Worm (Caenorhabditis elegans) whole organism, dauer: ENCODE data around the gene srab-9.

Source experiments
- unc-62 ChIP-seq: sonication (generic microtip); optimal IDR thresholded peaks from 2 replicates; lab custom pipeline; 2017; ENCODE audit warnings: missing biosample characterization, missing genetic modification reagents, missing genetic modification characterization

srab-9 gene

DNA sequence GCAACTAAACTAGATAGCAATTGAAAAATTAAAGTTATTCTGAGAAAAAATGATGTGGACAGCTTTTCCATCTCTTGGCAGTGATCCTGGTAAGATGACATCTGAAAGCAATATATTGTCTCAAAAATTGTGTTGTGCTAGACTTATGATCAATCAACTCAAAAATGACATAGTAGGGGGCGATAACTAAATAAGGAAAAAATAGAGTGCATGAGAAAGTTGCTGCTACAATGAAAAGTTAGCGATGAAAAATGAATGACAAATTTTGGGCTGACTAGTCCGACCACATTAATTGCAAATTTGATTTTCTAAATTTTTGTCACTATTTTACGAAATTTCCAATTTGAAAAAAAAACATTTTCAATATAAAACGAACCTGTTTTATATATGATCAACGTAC lies at the start of gene srab-9:
srab-9 (minus strand) TSS at position 101 of the 400 bp plus-strand sequence.
- no peak for TF ChIP-seq unc-62 (GFP tag; lab: Kevin White, UChicago)

DNA sequence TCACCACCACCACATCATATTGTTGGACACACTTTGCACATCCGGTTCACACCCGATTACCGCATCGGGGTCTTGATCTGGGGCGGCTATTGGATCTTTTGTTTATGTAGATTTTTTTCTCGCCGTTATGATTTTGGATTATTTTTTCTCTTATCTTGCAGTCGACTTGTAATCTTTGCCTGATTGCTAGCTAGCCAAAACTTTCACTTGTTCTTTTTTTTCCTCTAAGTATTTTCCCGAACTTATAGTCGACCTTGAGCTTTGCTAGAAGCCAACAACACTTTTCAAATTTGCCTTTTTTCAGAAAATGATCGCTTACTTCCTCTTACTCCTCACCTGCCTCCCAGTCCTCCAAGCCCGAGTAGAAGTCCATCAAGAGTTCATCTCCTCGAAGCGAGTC lies 47.0 kb upstream of the srab-9 start, which contains the start of gene lag-2:
lag-2 (plus strand) TSS at position 301 of the 400 bp plus-strand sequence.
- no peak for TF ChIP-seq unc-62 (GFP tag; lab: Kevin White, UChicago)

DNA sequence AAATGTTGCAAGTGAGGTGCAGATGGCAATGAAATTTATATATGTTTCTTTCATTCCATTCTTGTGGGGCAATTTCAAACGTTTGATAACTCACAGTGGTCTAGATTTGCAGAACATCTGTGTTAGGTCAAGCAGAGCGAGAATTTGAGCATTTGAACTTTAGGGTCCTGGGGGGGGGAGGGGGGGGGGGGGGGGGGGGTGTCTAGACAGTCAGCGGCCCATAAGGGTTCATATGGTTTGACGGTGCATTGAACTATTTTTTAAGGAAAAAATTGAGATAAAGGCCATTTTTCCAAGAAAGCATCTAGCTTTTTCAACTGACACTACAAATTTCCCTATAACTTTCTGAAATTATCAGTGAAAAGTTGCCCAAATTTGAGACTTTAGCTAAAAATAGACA lies 44.8 kb upstream of the srab-9 start:
- no peak for TF ChIP-seq unc-62 (GFP tag; lab: Kevin White, UChicago)

DNA sequence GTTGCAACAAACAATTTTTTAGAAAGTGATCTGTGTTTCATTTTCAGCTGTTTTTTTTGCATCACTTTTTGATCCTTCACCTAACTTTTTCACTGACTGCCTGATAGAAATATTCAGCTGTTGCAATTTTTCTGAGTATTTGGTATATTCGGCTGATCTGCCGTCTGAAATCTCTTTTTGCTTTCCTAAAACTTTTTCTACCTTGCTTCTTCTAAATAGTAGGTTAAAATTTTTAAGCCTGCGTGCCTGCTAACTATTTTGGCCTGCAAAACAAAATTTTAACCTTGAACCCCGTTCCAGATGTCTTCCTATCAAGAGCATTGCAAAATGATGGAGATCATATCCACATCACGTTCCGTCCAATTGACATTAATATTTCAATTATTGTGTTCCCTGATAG lies 35.1 kb upstream of the srab-9 start, which contains the start of gene srab-8:
srab-8 (plus strand) TSS at position 301 of the 400 bp plus-strand sequence.
- no peak for TF ChIP-seq unc-62 (GFP tag; lab: Kevin White, UChicago)

DNA sequence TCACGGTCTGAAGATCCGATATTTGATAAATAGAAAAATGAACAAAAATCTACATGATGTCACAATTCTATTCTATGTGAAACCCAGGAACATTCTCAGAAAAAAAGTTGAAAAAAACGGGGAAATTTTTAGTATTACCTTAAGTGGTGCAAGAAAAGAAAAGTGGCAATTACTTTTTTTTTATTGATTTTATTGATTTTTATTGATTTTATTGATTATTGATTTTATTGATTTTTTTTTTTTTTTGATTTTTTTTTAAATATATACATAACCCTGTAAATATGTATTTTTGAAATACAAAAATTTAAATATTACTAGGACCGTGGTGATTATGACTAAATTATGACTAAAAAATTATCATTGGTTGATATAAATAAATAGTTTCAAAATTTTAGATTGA lies 30.5 kb upstream of the srab-9 start:
- no peak for TF ChIP-seq unc-62 (GFP tag; lab: Kevin White, UChicago)

DNA sequence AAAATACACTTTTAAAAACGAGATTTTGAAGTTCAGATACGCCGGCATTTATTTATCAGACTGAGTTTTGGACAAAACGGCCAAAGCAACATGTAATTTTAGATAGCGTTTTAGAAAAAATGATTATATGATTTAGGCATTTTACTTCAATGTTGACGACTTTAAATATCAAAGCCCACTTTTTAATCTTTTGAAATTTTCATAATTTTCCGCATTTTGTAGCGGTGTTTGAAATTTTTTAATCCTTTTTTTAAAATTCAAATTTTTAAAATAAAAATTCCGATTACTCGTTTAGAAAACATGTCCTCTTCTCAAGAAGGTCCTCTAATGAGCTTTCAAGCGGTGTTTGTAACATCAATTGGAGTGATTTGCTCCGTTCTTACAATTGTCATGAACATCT lies 28.7 kb upstream of the srab-9 start, which contains the start of gene srbc-6:
srbc-6 (plus strand) TSS at position 301 of the 400 bp plus-strand sequence.
- no peak for TF ChIP-seq unc-62 (GFP tag; lab: Kevin White, UChicago)

DNA sequence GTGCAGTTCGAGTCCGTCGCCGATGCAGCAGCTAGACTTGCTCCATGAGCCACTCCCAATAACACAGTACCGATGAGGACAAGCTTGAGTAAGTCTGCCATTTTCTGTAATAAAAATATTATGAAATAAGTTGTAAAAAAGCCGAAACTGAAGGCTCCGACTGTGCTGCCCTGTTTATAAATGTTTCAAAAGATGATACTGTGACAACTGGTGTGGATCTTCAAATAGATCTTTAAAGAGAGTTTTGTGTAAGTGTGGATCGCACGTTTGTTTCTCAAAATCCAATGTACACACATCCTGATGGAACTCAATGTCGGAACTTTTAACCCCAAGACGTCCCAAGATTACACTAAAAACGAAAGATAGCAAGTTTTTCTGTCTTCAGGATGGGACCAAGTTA lies 27.6 kb upstream of the srab-9 start, which contains the start of gene C36C5.15:
C36C5.15 (minus strand) TSS at position 101 of the 400 bp plus-strand sequence.
- no peak for TF ChIP-seq unc-62 (GFP tag; lab: Kevin White, UChicago)

DNA sequence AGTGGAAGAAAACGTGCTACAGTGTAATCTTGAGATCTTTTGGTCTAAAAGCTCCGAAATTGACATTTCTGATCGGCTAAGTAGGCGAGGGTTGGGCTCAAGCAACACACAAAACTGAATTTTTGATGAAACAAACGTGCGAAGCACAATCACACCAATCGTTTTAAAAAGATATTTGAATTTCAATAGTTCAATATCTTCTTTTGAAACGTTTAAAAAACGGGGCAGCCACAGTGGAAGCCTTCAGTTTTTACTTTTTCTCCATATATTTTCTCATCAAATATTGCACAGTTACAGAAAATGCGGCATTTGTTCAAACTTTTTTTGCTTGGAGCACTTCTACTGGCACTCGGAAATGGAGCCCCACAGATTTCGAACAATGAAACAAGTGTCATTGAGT lies 25.2 kb upstream of the srab-9 start, which contains the start of gene C36C5.4:
C36C5.4 (plus strand) TSS at position 301 of the 400 bp plus-strand sequence.
- no peak for TF ChIP-seq unc-62 (GFP tag; lab: Kevin White, UChicago)

DNA sequence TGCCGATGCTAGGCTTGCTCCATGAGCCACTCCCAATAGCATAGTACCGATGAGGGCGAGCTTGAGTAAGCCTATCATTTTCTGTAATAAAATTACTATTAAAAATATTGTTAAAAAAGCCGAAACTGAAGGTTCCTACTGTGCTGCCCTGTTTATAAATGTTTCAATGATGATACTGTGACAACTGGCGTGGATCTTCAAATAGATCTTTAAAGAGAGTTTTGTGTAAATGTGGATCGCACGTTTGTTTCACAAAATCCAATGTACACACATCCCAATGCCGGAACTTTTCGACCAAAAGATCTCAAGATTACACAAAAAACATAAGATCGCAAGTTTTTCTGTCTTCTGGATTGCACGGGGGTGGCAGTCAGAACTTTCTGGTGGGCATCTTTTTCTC lies 24.3 kb upstream of the srab-9 start, which contains the start of gene C36C5.14:
C36C5.14 (minus strand) TSS at position 101 of the 400 bp plus-strand sequence.
- TF ChIP-seq unc-62 (GFP tag; lab: Kevin White, UChicago): no peak

DNA sequence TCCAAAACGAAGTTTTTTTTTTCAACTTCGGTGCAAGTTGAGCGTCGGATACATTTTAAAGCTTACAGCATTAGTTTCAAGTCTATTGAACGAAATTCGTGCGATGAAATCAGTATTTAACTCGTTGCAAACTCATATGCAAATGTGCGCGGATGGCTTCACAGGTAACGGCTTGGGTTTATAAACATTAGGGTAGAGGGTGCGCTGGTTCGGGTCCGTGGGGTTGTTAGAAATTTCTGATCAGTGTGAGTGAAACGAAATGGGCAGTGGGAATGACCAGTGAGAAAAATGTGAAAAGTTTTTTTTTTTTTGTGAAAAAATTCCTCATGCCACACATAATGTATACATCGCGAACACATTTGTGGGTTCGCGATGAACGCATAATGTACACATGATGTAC lies 22.1 kb upstream of the srab-9 start:
- TF ChIP-seq unc-62 (GFP tag; lab: Kevin White, UChicago): no peak

DNA sequence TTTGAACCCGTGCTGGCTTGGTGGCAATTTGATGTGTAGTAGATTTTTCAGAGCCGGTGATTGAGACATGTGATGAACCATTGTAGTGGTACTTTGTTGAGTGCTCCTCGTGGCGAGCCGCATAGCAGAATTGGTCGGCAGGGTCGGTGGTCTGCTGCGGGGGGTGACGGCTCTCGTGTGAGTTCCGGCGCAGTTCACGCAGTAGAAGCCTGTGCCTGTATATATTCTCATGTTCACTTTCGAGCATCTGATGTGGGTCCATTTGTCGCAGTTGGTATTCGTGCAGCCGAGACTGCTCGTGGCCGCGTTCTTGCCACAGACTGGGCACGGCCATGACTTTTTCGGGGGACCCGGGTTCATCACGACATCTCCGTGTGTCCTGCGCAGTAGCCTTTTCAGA lies 21.2 kb upstream of the srab-9 start:
- TF ChIP-seq unc-62 (GFP tag; lab: Kevin White, UChicago): no peak

DNA sequence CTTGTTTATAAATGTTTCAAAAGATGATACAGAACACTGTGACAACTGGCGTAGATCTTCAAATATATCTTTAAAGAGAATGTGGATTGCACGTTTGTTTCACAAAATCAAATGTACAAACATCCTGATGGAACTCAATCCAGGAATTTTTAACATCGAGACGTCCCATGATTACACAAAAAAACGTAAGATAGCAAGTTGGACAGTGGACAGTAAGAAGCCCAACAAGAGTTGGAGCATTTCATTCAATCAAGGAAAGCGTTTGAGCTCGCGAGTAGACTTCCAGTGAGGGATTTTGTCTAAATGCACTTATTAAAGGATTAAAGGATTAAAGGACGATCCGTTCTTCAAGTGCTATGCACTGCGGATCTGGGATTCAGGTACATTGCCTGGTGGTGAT lies 18.2 kb upstream of the srab-9 start, which contains the start of gene C36C5.12:
C36C5.12 (minus strand) TSS at position 101 of the 400 bp plus-strand sequence.
- no peak for TF ChIP-seq unc-62 (GFP tag; lab: Kevin White, UChicago)

DNA sequence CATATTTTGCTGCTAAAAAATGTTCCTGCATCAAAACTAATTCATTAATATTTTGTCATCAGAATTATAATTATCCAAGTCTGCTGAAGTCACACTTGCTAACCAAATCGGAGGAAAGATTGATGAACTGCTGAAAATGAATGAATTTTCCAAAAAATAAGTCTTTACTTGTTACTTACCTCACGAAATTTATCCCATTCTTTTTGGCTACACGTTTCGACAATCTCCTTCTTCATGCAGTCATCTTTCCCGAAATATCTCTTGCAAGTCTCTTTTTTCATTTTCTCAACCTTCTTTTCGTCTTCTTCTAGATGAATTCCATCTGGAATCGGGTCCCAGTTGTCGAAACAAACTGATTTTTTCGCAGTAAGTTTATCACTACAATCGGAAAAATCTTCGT lies 17.3 kb upstream of the srab-9 start:
- TF ChIP-seq unc-62 (GFP tag; lab: Kevin White, UChicago): no peak

DNA sequence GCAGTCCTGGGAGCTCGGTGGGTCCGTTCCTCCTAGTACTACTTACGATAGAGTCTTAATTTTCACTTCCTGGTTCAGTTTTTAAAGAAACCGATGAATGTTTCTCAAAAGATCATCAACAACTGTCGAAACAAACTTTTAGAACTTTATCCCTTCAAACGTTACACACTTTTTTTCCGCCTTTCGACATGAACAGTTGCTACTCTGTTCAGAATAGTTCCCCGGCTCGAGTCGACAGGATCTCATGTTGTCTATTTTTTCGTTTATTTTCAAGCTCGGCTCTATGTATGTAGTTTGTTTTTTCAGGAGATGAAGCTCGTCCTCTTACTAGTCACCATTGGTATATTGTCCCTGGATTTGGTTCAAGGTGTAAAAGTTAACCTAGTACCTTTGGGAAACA lies 15.7 kb upstream of the srab-9 start, which contains the start of gene exh-1:
exh-1 (plus strand) TSS at position 301 of the 400 bp plus-strand sequence.
- TF ChIP-seq unc-62 (GFP tag; lab: Kevin White, UChicago): no peak

DNA sequence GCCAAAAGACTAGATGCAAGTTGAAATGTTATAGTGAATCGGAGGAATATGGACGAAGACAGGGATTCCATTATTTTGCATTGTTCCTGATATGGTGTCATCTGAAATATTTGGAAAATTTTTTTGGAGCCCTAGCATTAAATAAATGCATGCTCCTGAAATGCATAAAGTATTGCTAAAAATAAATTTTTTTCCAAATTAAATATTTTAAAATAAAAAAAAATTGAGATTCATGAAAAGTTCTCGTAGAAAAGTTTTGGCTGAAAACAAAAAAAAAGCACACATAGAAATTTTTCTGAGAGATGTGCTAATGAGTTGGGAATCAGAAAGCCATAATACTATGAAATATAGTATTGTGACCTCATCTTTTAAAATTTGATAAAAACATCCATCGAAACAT lies 14.0 kb upstream of the srab-9 start, which contains the start of gene srab-7:
srab-7 (minus strand) TSS at position 101 of the 400 bp plus-strand sequence.
- TF ChIP-seq unc-62 (GFP tag; lab: Kevin White, UChicago): no peak

DNA sequence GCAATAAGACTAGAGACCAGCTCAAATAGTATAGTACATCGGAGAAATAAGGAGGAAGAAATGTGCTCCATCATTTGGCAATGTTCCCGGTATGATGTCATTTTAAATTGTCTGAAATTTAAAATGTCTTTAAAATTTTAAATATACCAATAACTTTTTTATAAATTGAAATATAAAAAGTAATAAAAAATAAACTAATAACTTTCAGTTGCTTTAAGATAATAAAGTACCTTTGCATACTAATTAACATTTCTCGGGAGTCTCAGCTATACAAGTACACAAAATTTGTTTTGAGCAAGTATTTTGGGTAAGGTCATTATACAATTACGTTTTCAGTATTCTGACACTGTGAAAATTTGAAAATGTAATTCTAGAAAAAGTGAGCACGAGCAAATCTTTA lies 10.8 kb upstream of the srab-9 start, which contains the start of gene srab-6:
srab-6 (minus strand) TSS at position 101 of the 400 bp plus-strand sequence.
- no peak for TF ChIP-seq unc-62 (GFP tag; lab: Kevin White, UChicago)

DNA sequence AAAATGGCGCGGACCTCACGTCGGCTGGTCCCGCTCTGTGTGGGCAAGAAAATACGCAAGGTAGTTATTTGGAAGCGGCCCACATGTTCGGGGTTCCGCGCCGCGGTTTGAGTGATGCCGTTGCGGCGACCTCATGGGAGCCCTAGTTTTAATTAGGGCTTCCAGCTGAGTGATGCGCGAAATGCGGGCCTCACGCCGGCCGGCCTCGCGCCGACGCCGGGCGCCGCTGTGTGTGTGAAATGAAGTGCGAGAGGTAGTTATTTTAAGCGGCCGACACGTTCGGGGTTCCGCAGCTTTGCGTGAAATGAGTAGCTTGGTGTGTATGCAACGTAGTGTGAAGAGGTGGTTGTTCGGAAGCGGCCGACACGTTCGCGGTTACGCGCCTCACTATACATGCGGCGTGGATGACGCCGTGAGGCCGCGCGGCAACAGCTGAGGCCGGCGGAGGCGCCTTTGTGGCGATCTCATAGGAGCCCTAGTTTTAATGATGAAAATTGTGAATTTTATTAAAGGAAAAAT lies 8.9 kb upstream of the srab-9 start:
- no peak for TF ChIP-seq unc-62 (GFP tag; lab: Kevin White, UChicago)
